Worm (Caenorhabditis elegans) whole organism, L4 larva: ENCODE measurements around the gene C02E7.6.

ENCODE experiments used
- R02D3.7 ChIP-seq: fragments of 150-350 bp; sonication (generic microtip); optimal IDR thresholded peaks from 3 replicates; lab custom pipeline; 2014; ENCODE audit warnings: missing biosample characterization, missing genetic modification characterization
- T20F7.1 ChIP-seq: fragments of 200-800 bp; sonication (Bioruptor generic); optimal IDR thresholded peaks from 2 replicates; lab custom pipeline; 2018; ENCODE audit warnings: mild to moderate bottlenecking, missing genetic modification characterization, missing compliant biosample characterization
- Y105C5A.15 ChIP-seq: fragments of 200-800 bp; sonication (Bioruptor generic); IDR thresholded peaks from 2 replicates; pipeline ENCODE4 v1.3.6; 2022; ENCODE audit warnings: missing genetic modification characterization, missing compliant biosample characterization
- aly-2 ChIP-seq: sonication (generic microtip); optimal IDR thresholded peaks from 2 replicates; lab custom pipeline; 2018; ENCODE audit warnings: missing biosample characterization, missing genetic modification characterization
- ama-1 ChIP-seq: fragments of 150-350 bp; optimal IDR thresholded peaks from 2 replicates; lab custom pipeline; 2014; ENCODE audit warnings: inconsistent platforms, mixed read lengths
- ceh-32 ChIP-seq: sonication (generic microtip); optimal IDR thresholded peaks from 2 replicates; lab custom pipeline; 2016; ENCODE audit warnings: mild to moderate bottlenecking, missing genetic modification characterization, missing compliant biosample characterization; ENCODE audit not compliant: poor library complexity
- ceh-44 ChIP-seq: fragments of 200-800 bp; sonication (Bioruptor generic); IDR thresholded peaks from 2 replicates; pipeline ENCODE4 v1.3.6; 2022; ENCODE audit warnings: missing genetic modification reagents, missing genetic modification characterization, missing compliant biosample characterization
- ces-1 ChIP-seq: fragments of 150-350 bp; sonication (generic microtip); optimal IDR thresholded peaks from 4 replicates; lab custom pipeline; 2014; ENCODE audit warnings: missing biosample characterization, missing genetic modification reagents, missing genetic modification characterization
- cey-2 ChIP-seq: sonication (generic microtip); optimal IDR thresholded peaks from 3 replicates; lab custom pipeline; 2017; ENCODE audit warnings: missing genetic modification characterization, mild to moderate bottlenecking, missing compliant biosample characterization, antibody characterized with exemption, borderline replicate concordance; ENCODE audit not compliant: insufficient read depth
- ctbp-1 ChIP-seq: fragments of 200-800 bp; sonication (Bioruptor generic); IDR thresholded peaks from 2 replicates; pipeline ENCODE4 v1.3.6; 2022; ENCODE audit warnings: missing genetic modification reagents, missing genetic modification characterization, missing compliant biosample characterization
- dmd-9 ChIP-seq: fragments of 200-800 bp; sonication (Bioruptor generic); IDR thresholded peaks from 2 replicates; pipeline ENCODE4 v1.3.6; 2022; ENCODE audit warnings: missing genetic modification reagents, missing genetic modification characterization, missing compliant biosample characterization
- dpl-1 ChIP-seq: fragments of 150-350 bp; optimal IDR thresholded peaks from 2 replicates; lab custom pipeline; 2014; ENCODE audit warnings: missing biosample characterization, missing genetic modification reagents, missing genetic modification characterization
- duxl-1 ChIP-seq: sonication (generic microtip); optimal IDR thresholded peaks from 2 replicates; lab custom pipeline; 2016; ENCODE audit warnings: mild to moderate bottlenecking, missing genetic modification characterization, moderate library complexity, missing compliant biosample characterization; ENCODE audit not compliant: poor library complexity
- dve-1 ChIP-seq: sonication (generic microtip); optimal IDR thresholded peaks from 2 replicates; lab custom pipeline; 2017; ENCODE audit warnings: antibody characterized with exemption, mild to moderate bottlenecking, missing genetic modification characterization, missing compliant biosample characterization; ENCODE audit not compliant: insufficient read depth
- fos-1 ChIP-seq: fragments of 150-350 bp; optimal IDR thresholded peaks from 2 replicates; lab custom pipeline; 2014; ENCODE audit warnings: missing biosample characterization, missing genetic modification characterization
- jun-1 ChIP-seq: fragments of 150-350 bp; optimal IDR thresholded peaks from 2 replicates; lab custom pipeline; 2014; ENCODE audit warnings: missing biosample characterization, missing genetic modification reagents, missing genetic modification characterization
- lim-7 ChIP-seq: fragments of 200-800 bp; sonication (Bioruptor generic); IDR thresholded peaks from 2 replicates; pipeline ENCODE4 v1.3.6; 2022; ENCODE audit warnings: missing genetic modification characterization, missing compliant biosample characterization
- lin-29 ChIP-seq: fragments of 200-800 bp; sonication (Bioruptor generic); IDR thresholded peaks from 2 replicates; pipeline ENCODE4 v1.3.6; 2022; ENCODE audit warnings: missing genetic modification reagents, missing genetic modification characterization, missing compliant biosample characterization
- madf-5 ChIP-seq, 2 experiments: fragments of 200-800 bp; sonication (Bioruptor generic); IDR thresholded peaks; 2 replicates each; pipeline ENCODE4 v1.3.6; 2022; ENCODE audit warnings: missing compliant biosample characterization in 2 of 2, missing genetic modification characterization in 2 of 2
- madf-9 ChIP-seq: fragments of 200-800 bp; sonication (Bioruptor generic); conservative IDR thresholded peaks from 2 replicates; pipeline ENCODE4 v1.3.6; 2022; ENCODE audit warnings: missing genetic modification reagents, missing genetic modification characterization, missing compliant biosample characterization
- mep-1 ChIP-seq: fragments of 150-350 bp; sonication (generic microtip); optimal IDR thresholded peaks from 3 replicates; lab custom pipeline; 2014; ENCODE audit warnings: missing biosample characterization, missing genetic modification characterization
- mxl-3 ChIP-seq: fragments of 200-800 bp; sonication (Bioruptor generic); optimal IDR thresholded peaks from 2 replicates; lab custom pipeline; 2018; ENCODE audit warnings: mild to moderate bottlenecking, missing genetic modification characterization, missing compliant biosample characterization
- nhr-102 ChIP-seq: sonication (generic microtip); optimal IDR thresholded peaks from 2 replicates; lab custom pipeline; 2016; ENCODE audit warnings: mild to moderate bottlenecking, missing genetic modification characterization, moderate library complexity, missing compliant biosample characterization
- nhr-41 ChIP-seq: fragments of 200-800 bp; sonication (Bioruptor generic); IDR thresholded peaks from 2 replicates; pipeline ENCODE4 v1.3.6; 2022; ENCODE audit warnings: missing genetic modification reagents, missing genetic modification characterization, missing compliant biosample characterization
- nhr-48 ChIP-seq: sonication (generic microtip); optimal IDR thresholded peaks from 2 replicates; lab custom pipeline; 2016; ENCODE audit warnings: mild to moderate bottlenecking, missing genetic modification characterization, missing compliant biosample characterization
- nhr-6 ChIP-seq: fragments of 150-350 bp; optimal IDR thresholded peaks from 2 replicates; lab custom pipeline; 2014; ENCODE audit warnings: missing biosample characterization, missing genetic modification characterization
- saeg-2 ChIP-seq: fragments of 200-800 bp; sonication (Bioruptor generic); IDR thresholded peaks from 2 replicates; pipeline ENCODE4 v1.3.6; 2022; ENCODE audit warnings: missing genetic modification reagents, missing genetic modification characterization, missing compliant biosample characterization
- set-16 ChIP-seq: fragments of 200-800 bp; sonication (Bioruptor generic); IDR thresholded peaks from 2 replicates; pipeline ENCODE4 v1.3.6; 2022; ENCODE audit warnings: missing genetic modification reagents, missing genetic modification characterization, missing compliant biosample characterization
- snpc-4 ChIP-seq: fragments of 150-350 bp; optimal IDR thresholded peaks from 2 replicates; lab custom pipeline; 2014; ENCODE audit warnings: missing biosample characterization, missing genetic modification characterization
- unc-130 ChIP-seq: sonication (generic microtip); optimal IDR thresholded peaks from 2 replicates; lab custom pipeline; 2016; ENCODE audit warnings: missing genetic modification reagents, missing genetic modification characterization, missing compliant biosample characterization
- unc-62 ChIP-seq, 3 experiments: fragments of 150-350 bp in 1 of 3; sonication (generic microtip); optimal IDR thresholded peaks in 2 of 3; peaks in 1 of 3; 1 replicate in 1 of 3; 2 replicates in 2 of 3; lab custom pipeline; 2014 to 2017; ENCODE audit warnings: missing biosample characterization in 3 of 3, missing genetic modification characterization in 3 of 3, missing genetic modification reagents in 3 of 3, missing genotype in 1 of 3

C02E7.6 gene

DNA sequence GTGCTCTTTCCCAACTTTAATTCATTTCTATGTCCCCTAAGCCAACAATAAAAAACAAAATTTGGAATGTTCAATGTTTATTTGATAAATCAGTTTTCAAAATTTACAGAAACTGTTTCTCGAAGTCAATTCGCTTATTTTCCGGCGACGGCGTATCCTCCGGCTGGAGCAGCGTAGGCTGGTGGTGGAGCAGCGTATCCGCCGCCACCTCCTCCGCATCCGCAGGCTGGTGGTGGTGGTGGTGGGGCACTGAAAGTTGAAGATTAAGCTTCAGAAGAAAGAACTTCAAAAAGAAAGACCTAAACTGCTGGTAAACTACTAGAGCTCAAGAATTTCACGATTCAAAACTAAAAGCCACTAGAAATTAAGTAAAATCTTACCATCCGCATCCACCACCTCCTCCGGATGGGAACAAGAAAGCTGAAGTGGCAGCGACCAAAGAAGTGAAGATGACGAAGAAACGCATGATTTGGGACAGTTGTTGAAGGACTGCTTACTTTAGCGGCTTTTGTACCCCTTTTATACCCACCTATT, 849 bp upstream of the C02E7.6 start, which contains the start of gene C02E7.7:
C02E7.7 (minus strand) TSS at position 484 of the 534 bp plus-strand sequence.
- TF ChIP-seq set-16 (GFP tag; lab: Robert Waterston, UW) (peak; percentile 80), unc-130 (no peak)

ce11 chrV:4920690-4921152, 1.7 kb downstream of the C02E7.6 start, which contains the start of the genes C02E7.8 and srh-23:
C02E7.8 (minus strand) TSS chrV:4920790.
srh-23 (plus strand) TSS chrV:4921102.
- TF ChIP-seq nhr-48 (tag; lab: Kevin White, UChicago) (no peak), snpc-4 (no peak), mep-1 (no peak), jun-1 (no peak), dve-1 (tag; lab: Kevin White, UChicago) (no peak), R02D3.7 (no peak), nhr-6 (no peak), ces-1 (GFP tag; lab: Kevin White, UChicago) (no peak)

- TF ChIP-seq madf-9 = no peak
- no peak for TF ChIP-seq T20F7.1 (GFP tag; lab: Kevin White, UChicago)
- no peak for TF ChIP-seq jun-1
Observed at ce11 chrV:4922024-4922423, 3.0 kb downstream of the C02E7.6 start, which contains the start of gene srh-22. srh-22 (plus strand) TSS chrV:4922324.

- TF ChIP-seq aly-2 (tag; lab: Kevin White, UChicago) (no peak), cey-2 (tag; lab: Kevin White, UChicago) (no peak), Y105C5A.15 (GFP tag; lab: Robert Waterston, UW) (no peak), dve-1 (tag; lab: Kevin White, UChicago) (no peak), nhr-102 (tag; lab: Kevin White, UChicago) (no peak), lin-29 (GFP tag; lab: Robert Waterston, UW) (no peak), ceh-32 (tag; lab: Kevin White, UChicago) (no peak), duxl-1 (no peak), dpl-1 (GFP tag; lab: Kevin White, UChicago) (no peak), lim-7 (GFP tag; lab: Robert Waterston, UW) (no peak), ceh-44 (GFP tag; lab: Robert Waterston, UW) (no peak), nhr-48 (tag; lab: Kevin White, UChicago) (no peak), fos-1 (tag; lab: Kevin White, UChicago) (no peak), unc-130 (no peak), ama-1 (lab: Kevin White, UChicago) (no peak), dmd-9 (GFP tag; lab: Robert Waterston, UW) (no peak)
Observed at ce11 chrV:4924618-4925017, 5.6 kb downstream of the C02E7.6 start, which contains the start of gene srh-20. srh-20 (plus strand) TSS chrV:4924918.

DNA sequence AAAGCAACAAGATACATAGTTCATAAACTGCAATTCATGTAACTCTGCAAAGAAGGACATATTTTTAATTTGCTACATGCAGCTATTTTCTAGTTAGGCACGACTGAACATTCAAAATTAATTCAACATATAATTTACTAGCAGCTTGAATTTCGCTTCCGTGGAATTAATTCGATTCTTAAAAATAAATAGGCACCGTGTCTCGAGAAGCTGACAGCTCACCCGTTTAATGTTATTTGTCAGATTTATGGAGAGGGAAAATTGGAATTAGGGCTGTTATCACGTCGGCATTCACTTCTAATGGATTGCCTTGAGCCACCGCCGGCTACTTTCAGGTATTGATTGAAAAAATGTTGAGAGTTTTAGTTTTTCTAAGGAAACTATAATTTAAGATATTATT, 7.4 kb downstream of the C02E7.6 start, which contains the start of gene srh-21:
srh-21 (plus strand) TSS at position 301 of the 400 bp plus-strand sequence.
- no peak for TF ChIP-seq madf-5 (GFP tag; IDR thresholded peaks at IDR 0.05; lab: Robert Waterston, UW)
- TF ChIP-seq mxl-3 (GFP tag; lab: Kevin White, UChicago) = no peak
- TF ChIP-seq saeg-2 = no peak
- TF ChIP-seq ctbp-1 = no peak
- TF ChIP-seq unc-62 (GFP tag; optimal IDR thresholded peaks at IDR 0.05 in 1 of 2; lab: Kevin White, UChicago) = peak in 1 of 2 experiments; percentile 65
- TF ChIP-seq unc-62 (tag; optimal IDR thresholded peaks at IDR 0.05; lab: Kevin White, UChicago) = no peak
- no peak for TF ChIP-seq nhr-41 (GFP tag; lab: Robert Waterston, UW)
